Worm (Caenorhabditis elegans): ENCODE results near the gene F12E12.1.
"Not testable (repeated sequence)": the region's sequence is repeated elsewhere in the genome, so short reads cannot be mapped to it uniquely, and the experiment has no call there.

Gene F12E12.1

DNA sequence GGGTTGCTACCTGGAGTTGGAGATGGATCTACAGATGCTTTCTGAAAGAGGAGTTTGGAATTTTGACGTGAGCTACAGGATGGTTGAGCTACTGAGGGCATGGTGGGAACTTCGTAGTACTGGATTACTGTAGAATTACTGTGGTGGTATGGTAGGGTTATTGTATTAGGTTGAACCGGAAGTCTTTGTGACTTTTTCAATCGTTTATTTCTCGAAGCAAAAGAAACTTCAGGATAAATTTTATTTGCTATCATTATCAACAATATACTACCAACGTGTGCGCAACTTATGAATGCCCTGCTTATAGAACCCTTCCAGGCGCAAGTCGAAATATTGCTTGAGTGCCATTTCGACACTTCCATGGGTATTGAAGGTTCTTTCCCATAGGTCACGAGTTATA lies 19.9 kb downstream of the F12E12.1 start, which contains the start of gene T24E12.6:
Gene T24E12.6, minus strand, starts transcription at position 101 of the 400 bp plus-strand sequence.
- TF ChIP-seq mml-1, nhr-237, ztf-4 (tag; optimal IDR thresholded peaks at IDR 0.05): not testable (repeated sequence)

- TF ChIP-seq ceh-82 (tag; optimal IDR thresholded peaks at IDR 0.05) (no peak), ceh-28 (tag; optimal IDR thresholded peaks at IDR 0.05) (no peak), zag-1 (tag; optimal IDR thresholded peaks at IDR 0.05) (no peak), nhr-12 (tag; optimal IDR thresholded peaks at IDR 0.05) (no peak), fkh-2 (tag; optimal IDR thresholded peaks at IDR 0.05) (no peak), unc-62 (GFP tag; optimal IDR thresholded peaks at IDR 0.05) (no peak), ceh-16 (tag; optimal IDR thresholded peaks at IDR 0.05) (no peak), ama-1 (optimal IDR thresholded peaks at IDR 0.05) (no peak), pqm-1 (tag; optimal IDR thresholded peaks at IDR 0.05) (no peak), nhr-23 (tag; optimal IDR thresholded peaks at IDR 0.05) (no peak), nhr-11 (tag; optimal IDR thresholded peaks at IDR 0.05) (no peak), ztf-4 (tag; optimal IDR thresholded peaks at IDR 0.05) (no peak), aly-2 (tag; optimal IDR thresholded peaks at IDR 0.05) (no peak), unc-39 (tag; optimal IDR thresholded peaks at IDR 0.05) (no peak), nfya-1 (tag; optimal IDR thresholded peaks at IDR 0.05; ENCODE audit: insufficient read depth) (no peak), fos-1 (tag; optimal IDR thresholded peaks at IDR 0.05) (no peak), tbx-2 (tag; optimal IDR thresholded peaks at IDR 0.05) (no peak), nhr-76 (tag; optimal IDR thresholded peaks at IDR 0.05) (no peak), R02D3.7 (tag; optimal IDR thresholded peaks at IDR 0.05) (no peak), ceh-9 (tag; optimal IDR thresholded peaks at IDR 0.05) (no peak)
These were observed 22.8 kb downstream of the F12E12.1 start, which contains the start of gene srx-112 for ce11 chrII:3764486-3764885. TSS of gene srx-112 (minus strand) at chrII:3764586.

- TF ChIP-seq skn-1 (tag; optimal IDR thresholded peaks at IDR 0.05) (no peak), pqm-1 (tag; optimal IDR thresholded peaks at IDR 0.05) (no peak), fos-1 (tag; optimal IDR thresholded peaks at IDR 0.05) (no peak), mml-1 (tag; optimal IDR thresholded peaks at IDR 0.05) (no peak), nhr-25 (tag; optimal IDR thresholded peaks at IDR 0.05) (no peak), nhr-43 (tag; optimal IDR thresholded peaks at IDR 0.05; ENCODE audit: poor library complexity, severe bottlenecking) (no peak), lsy-12 (tag; optimal IDR thresholded peaks at IDR 0.05) (no peak), lin-15B (tag; optimal IDR thresholded peaks at IDR 0.05) (no peak), elt-1 (tag; optimal IDR thresholded peaks at IDR 0.05) (no peak), nfya-1 (tag; optimal IDR thresholded peaks at IDR 0.05; ENCODE audit: insufficient read depth) (no peak), tbx-2 (tag; optimal IDR thresholded peaks at IDR 0.05) (no peak), snpc-4 (tag; optimal IDR thresholded peaks at IDR 0.05) (no peak), aly-2 (tag; optimal IDR thresholded peaks at IDR 0.05) (no peak), mdl-1 (tag; optimal IDR thresholded peaks at IDR 0.05) (no peak), egl-5 (tag; optimal IDR thresholded peaks at IDR 0.05) (no peak), sea-2 (GFP tag; optimal IDR thresholded peaks at IDR 0.05) (no peak), R02D3.7 (tag; optimal IDR thresholded peaks at IDR 0.05) (no peak)
These were observed 30.0 kb downstream of the F12E12.1 start for ce11 chrII:3771640-3772039.

DNA sequence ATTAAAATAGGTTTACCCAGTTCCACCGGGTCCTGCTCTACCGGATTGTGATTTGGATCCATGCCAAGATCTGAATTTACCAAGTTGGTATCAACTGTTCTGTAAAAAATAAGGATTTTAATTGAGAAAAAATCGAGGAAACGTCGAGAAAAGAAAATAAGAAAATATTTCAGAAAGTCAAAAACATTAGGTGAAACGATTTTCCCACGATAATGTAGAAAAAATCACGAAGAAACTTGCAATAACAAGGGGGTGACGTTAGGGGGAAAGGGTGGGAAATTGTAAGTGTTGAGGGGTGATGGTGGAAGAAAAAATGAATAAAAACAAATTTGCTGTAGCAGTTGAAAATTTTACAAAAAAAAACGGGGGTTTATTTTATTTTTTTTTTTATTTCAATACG lies 31.4 kb downstream of the F12E12.1 start, which contains the start of gene T24E12.10:
Gene T24E12.10, minus strand, starts transcription at position 101 of the 400 bp plus-strand sequence.
- TF ChIP-seq egl-27 (tag; optimal IDR thresholded peaks at IDR 0.05) = no peak
- TF ChIP-seq lin-15B (tag; optimal IDR thresholded peaks at IDR 0.05) = no peak
- no peak for TF ChIP-seq daf-12 (tag; optimal IDR thresholded peaks at IDR 0.05)
- no peak for TF ChIP-seq mdl-1 (tag; optimal IDR thresholded peaks at IDR 0.05)
- no peak for TF ChIP-seq R02D3.7 (tag; optimal IDR thresholded peaks at IDR 0.05)
- no peak for TF ChIP-seq aly-2 (tag; optimal IDR thresholded peaks at IDR 0.05)
- no peak for TF ChIP-seq nhr-23 (tag; optimal IDR thresholded peaks at IDR 0.05)
- no peak for TF ChIP-seq nhr-237 (tag; optimal IDR thresholded peaks at IDR 0.05)
- TF ChIP-seq egl-5 (tag; optimal IDR thresholded peaks at IDR 0.05) = no peak
- TF ChIP-seq ceh-9 (tag; optimal IDR thresholded peaks at IDR 0.05) = no peak
- TF ChIP-seq ama-1 (optimal IDR thresholded peaks at IDR 0.05) = no peak
- no peak for TF ChIP-seq jun-1 (tag; optimal IDR thresholded peaks at IDR 0.05)
- no peak for TF ChIP-seq hmg-11 (tag; optimal IDR thresholded peaks at IDR 0.05)

Measured in whole organism, L3 larva.